Worm (Caenorhabditis elegans) whole organism, L3 larva: ENCODE data around the gene epic-3.

ENCODE experiments used
- R02D3.7 ChIP-seq: fragments of 150-350 bp; optimal IDR thresholded peaks from 2 replicates; lab custom pipeline; 2014; ENCODE audit warnings: missing biosample characterization, missing genetic modification characterization
- aly-2 ChIP-seq: fragments of 150-350 bp; optimal IDR thresholded peaks from 2 replicates; lab custom pipeline; 2014; ENCODE audit warnings: missing biosample characterization, missing genetic modification characterization
- egl-5 ChIP-seq: fragments of 150-350 bp; optimal IDR thresholded peaks from 2 replicates; lab custom pipeline; 2017; ENCODE audit warnings: missing biosample characterization, missing genetic modification reagents, missing genetic modification characterization, inconsistent platforms
- eor-1 ChIP-seq, 2 experiments: fragments of 150-350 bp; optimal IDR thresholded peaks; 2 replicates each; lab custom pipeline; 2014 to 2018; ENCODE audit warnings: missing biosample characterization in 2 of 2, missing genetic modification characterization in 2 of 2
- fkh-10 ChIP-seq: sonication (generic microtip); optimal IDR thresholded peaks from 2 replicates; lab custom pipeline; 2017; ENCODE audit warnings: missing biosample characterization, missing genetic modification reagents, missing genetic modification characterization
- nhr-237 ChIP-seq: fragments of 150-350 bp; optimal IDR thresholded peaks from 2 replicates; lab custom pipeline; 2014; ENCODE audit warnings: missing biosample characterization, missing genetic modification characterization
- pha-4 ChIP-seq: fragments of 150-350 bp; optimal IDR thresholded peaks from 2 replicates; lab custom pipeline; 2014; ENCODE audit warnings: missing biosample characterization, missing genetic modification reagents, missing genetic modification characterization
- tbx-2 ChIP-seq: sonication (generic microtip); optimal IDR thresholded peaks from 2 replicates; lab custom pipeline; 2016; ENCODE audit warnings: mild to moderate bottlenecking, missing genetic modification characterization, missing compliant biosample characterization
- zag-1 ChIP-seq: fragments of 150-350 bp; optimal IDR thresholded peaks from 2 replicates; lab custom pipeline; 2014; ENCODE audit warnings: missing biosample characterization, missing genetic modification characterization

DNA sequence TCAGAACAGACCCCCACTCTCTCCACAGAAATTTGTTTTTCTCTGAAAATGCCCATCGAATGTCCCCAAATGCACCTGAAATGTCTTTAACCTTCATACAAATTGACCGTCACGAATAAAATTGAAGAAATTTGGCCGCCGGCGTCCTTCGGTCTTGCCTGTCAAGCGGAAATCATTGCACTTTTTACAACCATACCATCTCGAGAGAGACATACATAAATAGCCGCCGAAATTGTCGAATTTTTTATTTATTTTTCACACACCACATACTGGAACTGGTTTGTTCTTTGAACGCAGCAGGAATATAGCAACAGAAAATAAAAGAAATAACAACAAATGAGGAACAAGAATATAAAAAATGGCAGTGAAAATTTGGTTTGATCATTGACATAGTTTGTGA, 8.5 kb downstream of the epic-3 start:
- TF ChIP-seq eor-1 (tag; optimal IDR thresholded peaks at IDR 0.05; lab: Kevin White, UChicago) (no peak), aly-2 (tag; lab: Kevin White, UChicago) (no peak), fkh-10 (GFP tag; lab: Kevin White, UChicago) (no peak), tbx-2 (tag; lab: Kevin White, UChicago) (no peak), nhr-237 (tag; lab: Kevin White, UChicago) (no peak), R02D3.7 (no peak), egl-5 (tag; lab: Kevin White, UChicago) (no peak), pha-4 (no peak), zag-1 (no peak)
